Worm (Caenorhabditis elegans): ENCODE data around the gene asp-3.

ce11 chrX:6840670-6841308 is 49.9 kb downstream of the asp-3 start, which contains the start of the genes glr-6 and asg-2:
- TF ChIP-seq tab-1 (GFP tag; IDR thresholded peaks at IDR 0.05), result no peak
- peak; percentile 87 for TF ChIP-seq T22C8.4 (GFP tag; IDR thresholded peaks at IDR 0.05)
- TF ChIP-seq ztf-23 (GFP tag; IDR thresholded peaks at IDR 0.05), result no peak
- TF ChIP-seq flt-1 (GFP tag; IDR thresholded peaks at IDR 0.05), result 0 out of 2 replicates have a peak, but pooled peaks have one; percentile 53
- TF ChIP-seq klf-2 (GFP tag; conservative IDR thresholded peaks at IDR 0.05), result no peak
- TF ChIP-seq med-1 (GFP tag; optimal IDR thresholded peaks at IDR 0.05; ENCODE audit: insufficient read depth), result no peak
- TF ChIP-seq ref-1 (GFP tag; conservative IDR thresholded peaks at IDR 0.05), result no peak
- TF ChIP-seq ztf-29 (GFP tag; IDR thresholded peaks at IDR 0.05), result no peak

Measured in whole organism, midembryonic.